Fruit fly (Drosophila melanogaster) whole organism, prepupa: ENCODE data around the gene CG8379.

ENCODE experiments used
- Blimp-1 ChIP-seq: fragments of 200-800 bp; sonication (Bioruptor generic); optimal IDR thresholded peaks from 3 replicates; lab custom pipeline; 2017; ENCODE audit warnings: missing biosample characterization, missing genetic modification characterization, mild to moderate bottlenecking, moderate library complexity, missing genetic modification reagents
- CG10631 ChIP-seq: fragments of 200-800 bp; sonication (Bioruptor generic); optimal IDR thresholded peaks from 2 replicates; lab custom pipeline; 2016; ENCODE audit warnings: missing biosample characterization, missing genetic modification characterization
- CG10669 ChIP-seq: fragments of 200-800 bp; sonication (Bioruptor generic); optimal IDR thresholded peaks from 3 replicates; lab custom pipeline; 2018; ENCODE audit warnings: missing biosample characterization, mild to moderate bottlenecking, missing genetic modification characterization, moderate library complexity
- CG11902 ChIP-seq: fragments of 200-800 bp; sonication (Bioruptor generic); optimal IDR thresholded peaks from 3 replicates; lab custom pipeline; 2016; ENCODE audit warnings: missing biosample characterization, missing genetic modification characterization
- CG15336 ChIP-seq: fragments of 200-800 bp; sonication (Bioruptor generic); IDR thresholded peaks from 2 replicates; pipeline ENCODE4 v1.3.6; 2022; ENCODE audit warnings: missing biosample characterization, missing genetic modification characterization
- CG3032 ChIP-seq: fragments of 200-800 bp; optimal IDR thresholded peaks from 2 replicates; lab custom pipeline; 2019; ENCODE audit warnings: missing biosample characterization, mild to moderate bottlenecking, missing genetic modification characterization, moderate library complexity
- CG31627 ChIP-seq: fragments of 200-800 bp; sonication (Bioruptor generic); optimal IDR thresholded peaks from 3 replicates; lab custom pipeline; 2016; ENCODE audit warnings: missing biosample characterization, missing genetic modification characterization
- CG32006 ChIP-seq: fragments of 200-800 bp; sonication (Bioruptor generic); optimal IDR thresholded peaks from 3 replicates; lab custom pipeline; 2017; ENCODE audit warnings: missing biosample characterization, mild to moderate bottlenecking, missing genetic modification characterization
- CG34406 ChIP-seq: fragments of 200-800 bp; sonication (Bioruptor generic); optimal IDR thresholded peaks from 3 replicates; lab custom pipeline; 2016; ENCODE audit warnings: missing biosample characterization, missing genetic modification characterization
- CG3919 ChIP-seq: fragments of 200-800 bp; sonication (Bioruptor generic); optimal IDR thresholded peaks from 3 replicates; lab custom pipeline; 2016; ENCODE audit warnings: missing biosample characterization, missing genetic modification characterization
- CG4318 ChIP-seq: fragments of 200-800 bp; sonication (Bioruptor generic); optimal IDR thresholded peaks from 3 replicates; lab custom pipeline; 2017; ENCODE audit warnings: missing biosample characterization, mild to moderate bottlenecking, missing genetic modification characterization
- CG6276 ChIP-seq: fragments of 200-800 bp; sonication (Bioruptor generic); optimal IDR thresholded peaks from 2 replicates; lab custom pipeline; 2017; ENCODE audit warnings: missing biosample characterization, mild to moderate bottlenecking, missing genetic modification characterization
- CG6792 ChIP-seq: fragments of 200-800 bp; sonication (Bioruptor generic); optimal IDR thresholded peaks from 3 replicates; lab custom pipeline; 2016; ENCODE audit warnings: missing biosample characterization, missing genetic modification characterization
- CG6808 ChIP-seq: fragments of 200-800 bp; sonication (Bioruptor generic); optimal IDR thresholded peaks from 3 replicates; lab custom pipeline; 2017; ENCODE audit warnings: missing biosample characterization, missing genetic modification characterization, mild to moderate bottlenecking, moderate library complexity, missing genetic modification reagents
- CG7368 ChIP-seq: fragments of 200-800 bp; sonication (Bioruptor generic); optimal IDR thresholded peaks from 3 replicates; lab custom pipeline; 2016; ENCODE audit warnings: missing biosample characterization, missing genetic modification characterization
- CG8119 ChIP-seq: fragments of 200-800 bp; sonication (Bioruptor generic); IDR thresholded peaks from 3 replicates; pipeline ENCODE4 v1.3.6; 2022; ENCODE audit warnings: missing biosample characterization, missing genetic modification characterization
- CG8319 ChIP-seq: fragments of 200-800 bp; sonication (Bioruptor generic); optimal IDR thresholded peaks from 3 replicates; lab custom pipeline; 2016; ENCODE audit warnings: missing biosample characterization, missing genetic modification characterization
- Eip75B ChIP-seq: fragments of 200-800 bp; sonication (Bioruptor generic); optimal IDR thresholded peaks from 3 replicates; lab custom pipeline; 2016; ENCODE audit warnings: missing biosample characterization, missing genetic modification characterization
- Eip78C ChIP-seq: fragments of 200-800 bp; sonication (Bioruptor generic); peaks from one replicate; lab custom pipeline; 2016; ENCODE audit warnings: missing biosample characterization, missing genetic modification characterization
- Eip93F ChIP-seq: fragments of 200-800 bp; sonication (Bioruptor generic); optimal IDR thresholded peaks from 2 replicates; lab custom pipeline; 2016; ENCODE audit warnings: missing biosample characterization, mild to moderate bottlenecking, missing genetic modification characterization
- Ets96B ChIP-seq: fragments of 200-800 bp; optimal IDR thresholded peaks from 2 replicates; lab custom pipeline; 2019; ENCODE audit warnings: missing biosample characterization, mild to moderate bottlenecking, missing genetic modification characterization, moderate library complexity
- Gug ChIP-seq: fragments of 200-800 bp; sonication (Bioruptor generic); IDR thresholded peaks from 2 replicates; pipeline ENCODE4 v1.3.6; 2022; ENCODE audit warnings: missing biosample characterization, missing genetic modification characterization
- Hr38 ChIP-seq: sonication (Bioruptor generic); optimal IDR thresholded peaks from 2 replicates; lab custom pipeline; 2016; ENCODE audit warnings: missing biosample characterization, missing genetic modification characterization
- Lpt ChIP-seq: fragments of 200-800 bp; sonication (Bioruptor generic); optimal IDR thresholded peaks from 3 replicates; lab custom pipeline; 2016; ENCODE audit warnings: missing biosample characterization, missing genetic modification characterization
- Smox ChIP-seq: fragments of 200-800 bp; sonication (Bioruptor generic); optimal IDR thresholded peaks from 3 replicates; lab custom pipeline; 2016; ENCODE audit warnings: missing biosample characterization, missing genetic modification characterization
- Sox102F ChIP-seq: fragments of 200-800 bp; sonication (Bioruptor generic); optimal IDR thresholded peaks from 2 replicates; lab custom pipeline; 2016; ENCODE audit warnings: missing biosample characterization, mild to moderate bottlenecking, missing genetic modification characterization
- Sox15 ChIP-seq: fragments of 200-800 bp; sonication (Bioruptor generic); optimal IDR thresholded peaks from 3 replicates; lab custom pipeline; 2016; ENCODE audit warnings: missing biosample characterization, missing genetic modification characterization
- achi ChIP-seq: fragments of 200-800 bp; sonication (Bioruptor generic); optimal IDR thresholded peaks from 3 replicates; lab custom pipeline; 2016; ENCODE audit warnings: missing biosample characterization, missing genetic modification characterization
- acj6 ChIP-seq: fragments of 200-800 bp; sonication (Bioruptor generic); optimal IDR thresholded peaks from 3 replicates; lab custom pipeline; 2016; ENCODE audit warnings: missing biosample characterization, missing genetic modification characterization
- dac ChIP-seq: fragments of 200-800 bp; sonication (Bioruptor generic); optimal IDR thresholded peaks from 2 replicates; lab custom pipeline; 2017; ENCODE audit warnings: missing biosample characterization, mild to moderate bottlenecking, missing genetic modification characterization
- eg ChIP-seq: fragments of 200-800 bp; sonication (Bioruptor generic); IDR thresholded peaks from 3 replicates; pipeline ENCODE4 v1.3.6; 2022; ENCODE audit warnings: missing biosample characterization, missing genetic modification characterization
- esn ChIP-seq: fragments of 200-800 bp; sonication (Bioruptor generic); optimal IDR thresholded peaks from 2 replicates; lab custom pipeline; 2016; ENCODE audit warnings: missing biosample characterization, mild to moderate bottlenecking, missing genetic modification characterization, moderate library complexity
- fd59A ChIP-seq: fragments of 200-800 bp; sonication (Bioruptor generic); optimal IDR thresholded peaks from 2 replicates; lab custom pipeline; 2017; ENCODE audit warnings: missing biosample characterization, mild to moderate bottlenecking, missing genetic modification characterization, missing genetic modification reagents
- fd85E ChIP-seq: fragments of 200-800 bp; sonication (Bioruptor generic); optimal IDR thresholded peaks from 3 replicates; lab custom pipeline; 2016; ENCODE audit warnings: missing biosample characterization, missing genetic modification characterization
- fkh ChIP-seq: fragments of 200-800 bp; sonication (Bioruptor generic); optimal IDR thresholded peaks from 3 replicates; lab custom pipeline; 2017; ENCODE audit warnings: missing biosample characterization, mild to moderate bottlenecking, missing genetic modification characterization, moderate library complexity
- lz ChIP-seq: fragments of 200-800 bp; sonication (Bioruptor generic); optimal IDR thresholded peaks from 3 replicates; lab custom pipeline; 2016; ENCODE audit warnings: missing biosample characterization, missing genetic modification characterization
- pdm3 ChIP-seq: fragments of 200-800 bp; sonication (Bioruptor generic); optimal IDR thresholded peaks from 3 replicates; lab custom pipeline; 2016; ENCODE audit warnings: missing biosample characterization, missing genetic modification characterization
- salr ChIP-seq, 2 experiments: fragments of 200-800 bp; sonication (Bioruptor generic); optimal IDR thresholded peaks; 3 replicates each; lab custom pipeline; 2016 to 2018; ENCODE audit warnings: missing biosample characterization in 2 of 2, missing genetic modification characterization in 2 of 2, mild to moderate bottlenecking in 1 of 2
- spab ChIP-seq: fragments of 200-800 bp; sonication (Bioruptor generic); optimal IDR thresholded peaks from 2 replicates; lab custom pipeline; 2017; ENCODE audit warnings: missing biosample characterization, mild to moderate bottlenecking, missing genetic modification characterization, missing genetic modification reagents
- ss ChIP-seq, 2 experiments: fragments of 200-800 bp; sonication (Bioruptor generic); optimal IDR thresholded peaks; 2 replicates in 1 of 2; 3 replicates in 1 of 2; lab custom pipeline; 2017 to 2018; ENCODE audit warnings: mild to moderate bottlenecking in 2 of 2, missing biosample characterization in 2 of 2, missing genetic modification characterization in 2 of 2, moderate library complexity in 1 of 2
- svp ChIP-seq: fragments of 200-800 bp; sonication (Bioruptor generic); peaks from one replicate; lab custom pipeline; 2016; ENCODE audit warnings: missing biosample characterization, missing genetic modification characterization
- vri ChIP-seq: fragments of 200-800 bp; sonication (Bioruptor generic); optimal IDR thresholded peaks from 3 replicates; lab custom pipeline; 2016; ENCODE audit warnings: missing biosample characterization, mild to moderate bottlenecking, missing genetic modification characterization

Gene CG8379

DNA sequence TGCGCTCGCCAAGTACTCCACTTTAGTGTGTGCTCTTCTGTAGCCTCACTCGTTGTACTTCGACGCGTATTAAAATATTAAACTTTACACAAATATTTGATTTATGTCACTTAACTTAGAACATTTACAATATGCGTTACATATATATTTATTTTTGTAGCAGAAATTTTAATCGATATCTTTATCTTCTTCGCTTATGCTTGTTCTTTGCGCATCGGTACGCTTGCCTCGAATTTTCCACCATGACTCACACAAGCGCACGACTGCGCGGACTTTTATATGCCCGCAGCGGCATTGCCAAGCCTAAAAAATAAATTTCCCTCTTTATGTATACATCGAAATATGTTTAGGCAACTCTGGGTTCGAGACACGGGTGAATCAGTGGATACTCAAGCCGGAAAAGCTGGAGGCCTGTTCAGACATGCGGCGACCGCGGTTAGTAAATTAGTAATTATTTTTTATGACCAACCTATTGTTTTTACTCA is 3.7 kb upstream of the CG8379 start, which contains the start of gene aqz (continued):
- TF ChIP-seq Smox (GFP tag; lab: Kevin White, UChicago) (no peak), CG3032 (peak; percentile 40), Blimp-1 (GFP tag; lab: Kevin White, UChicago) (peak; percentile 24), CG8119 (GFP tag; lab: Robert Waterston, UW) (no peak), Lpt (GFP tag; lab: Kevin White, UChicago) (peak; percentile 22), pdm3 (GFP tag; lab: Kevin White, UChicago) (peak; percentile 32), achi (GFP tag; lab: Kevin White, UChicago) (no peak), vri (GFP tag; lab: Kevin White, UChicago) (peak; percentile 62), Sox102F (GFP tag; lab: Kevin White, UChicago) (peak; percentile 56), CG34406 (GFP tag; lab: Kevin White, UChicago) (no peak), esn (GFP tag; lab: Kevin White, UChicago) (peak; percentile 42), CG11902 (GFP tag; lab: Kevin White, UChicago) (no peak), Hr38 (GFP tag; lab: Kevin White, UChicago) (no peak), Sox15 (GFP tag; lab: Kevin White, UChicago) (peak; percentile 8), CG6792 (GFP tag; lab: Kevin White, UChicago) (peak; percentile 38), fd85E (GFP tag; lab: Kevin White, UChicago) (no peak), CG15336 (GFP tag; lab: Robert Waterston, UW) (peak; percentile 47; the same call in 1 of the 2 replicates), fkh (GFP tag; lab: Kevin White, UChicago) (peak; percentile 84), Ets96B (peak; percentile 10), salr (GFP tag; optimal IDR thresholded peaks at IDR 0.05; lab: Kevin White, UChicago) (no peak), CG10669 (no peak), CG6276 (GFP tag; lab: Kevin White, UChicago) (no peak), fd59A (GFP tag; lab: Kevin White, UChicago) (no peak)

DNA sequence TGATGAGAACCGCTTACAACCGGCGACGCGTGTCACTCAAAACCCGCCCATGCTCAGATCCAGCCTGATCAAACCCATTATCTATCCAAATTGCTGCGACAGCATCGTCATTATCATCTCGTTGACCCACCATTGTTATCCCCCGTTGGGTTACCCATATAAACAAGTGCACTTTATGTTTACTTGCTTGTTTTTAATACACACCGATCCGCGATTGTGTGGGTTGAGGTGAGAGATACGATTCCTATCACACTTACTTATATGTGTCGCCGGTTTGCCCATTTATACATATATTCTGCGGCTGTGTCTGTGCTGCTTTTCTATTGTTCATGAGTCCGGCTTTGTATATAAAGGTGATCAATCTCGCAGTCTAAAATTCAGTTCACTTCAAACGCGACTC is 2.6 kb upstream of the CG8379 start, which contains the start of gene CG8369:
CG8369 (plus strand) TSS at position 386 of the 400 bp plus-strand sequence.
- TF ChIP-seq fkh (GFP tag; lab: Kevin White, UChicago) (peak; percentile 7), spab (no peak), svp (peak; percentile 98)

dm6 chr3R:8822919-8823318 is 1.3 kb upstream of the CG8379 start:
- TF ChIP-seq CG4318 (no peak), Eip78C (GFP tag; lab: Kevin White, UChicago) (no peak), eg (no peak), CG11902 (GFP tag; lab: Kevin White, UChicago) (no peak), CG8319 (no peak), ss (GFP tag; optimal IDR thresholded peaks at IDR 0.05; lab: Kevin White, UChicago) (no peak), CG32006 (GFP tag; lab: Kevin White, UChicago) (no peak), CG31627 (no peak), vri (GFP tag; lab: Kevin White, UChicago) (no peak), Hr38 (GFP tag; lab: Kevin White, UChicago) (no peak)
- TF ChIP-seq, all 60 proteins: peak for 0

DNA sequence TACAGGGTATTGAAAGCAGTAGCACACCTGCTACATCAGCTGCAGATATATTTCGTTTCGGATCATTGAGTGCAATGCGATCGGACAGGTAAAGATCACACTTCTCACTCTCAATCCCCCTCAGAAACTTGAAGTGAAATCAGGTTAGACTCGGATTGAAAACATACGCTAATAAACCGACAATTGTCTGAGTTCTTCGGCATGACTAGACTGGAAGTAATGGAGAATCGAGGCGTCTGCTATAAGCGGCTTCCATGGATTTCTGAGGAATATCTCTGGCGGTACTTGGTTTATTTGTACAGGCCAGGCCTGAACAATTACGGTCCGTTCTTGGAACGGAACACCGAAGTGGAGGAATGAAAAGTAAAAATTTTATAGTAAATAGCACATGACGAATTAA is 16.8 kb downstream of the CG8379 start:
- TF ChIP-seq CG34406 (GFP tag; lab: Kevin White, UChicago), result no peak
- no peak for TF ChIP-seq acj6 (GFP tag; lab: Kevin White, UChicago)
- TF ChIP-seq lz (GFP tag; lab: Kevin White, UChicago), result no peak
- no peak for TF ChIP-seq CG3032
- TF ChIP-seq CG8319, result no peak
- TF ChIP-seq dac (GFP tag; lab: Kevin White, UChicago), result no peak
- no peak for TF ChIP-seq CG7368 (GFP tag; lab: Kevin White, UChicago)
- TF ChIP-seq Blimp-1 (GFP tag; lab: Kevin White, UChicago), result no peak
- no peak for TF ChIP-seq svp
- no peak for TF ChIP-seq Eip75B (GFP tag; lab: Kevin White, UChicago)
- TF ChIP-seq CG10631 (GFP tag; lab: Kevin White, UChicago), result no peak
- no peak for TF ChIP-seq Gug (GFP tag; lab: Robert Waterston, UW)
- no peak for TF ChIP-seq CG32006 (GFP tag; lab: Kevin White, UChicago)
- no peak for TF ChIP-seq CG6792 (GFP tag; lab: Kevin White, UChicago)
- TF ChIP-seq CG3919 (GFP tag; lab: Kevin White, UChicago), result no peak
- no peak for TF ChIP-seq CG6808
- TF ChIP-seq achi (GFP tag; lab: Kevin White, UChicago), result no peak
- TF ChIP-seq Eip93F (GFP tag; lab: Kevin White, UChicago), result no peak
